Fruit fly (Drosophila melanogaster) whole organism, prepupa: ENCODE results near the gene fng.
A peak's percentile ranks its signal among the peaks of the same experiment; 100 is the strongest.

Source experiments
- Blimp-1 ChIP-seq: fragments of 200-800 bp; sonication (Bioruptor generic); optimal IDR thresholded peaks from 3 replicates; lab custom pipeline; 2017; ENCODE audit warnings: missing biosample characterization, missing genetic modification characterization, mild to moderate bottlenecking, moderate library complexity, missing genetic modification reagents
- CG10631 ChIP-seq: fragments of 200-800 bp; sonication (Bioruptor generic); optimal IDR thresholded peaks from 2 replicates; lab custom pipeline; 2016; ENCODE audit warnings: missing biosample characterization, missing genetic modification characterization
- CG10669 ChIP-seq: fragments of 200-800 bp; sonication (Bioruptor generic); optimal IDR thresholded peaks from 3 replicates; lab custom pipeline; 2018; ENCODE audit warnings: missing biosample characterization, mild to moderate bottlenecking, missing genetic modification characterization, moderate library complexity
- CG11294 ChIP-seq: fragments of 200-800 bp; sonication (Bioruptor generic); IDR thresholded peaks from 2 replicates; pipeline ENCODE4 v1.3.6; 2022; ENCODE audit warnings: missing biosample characterization, missing genetic modification characterization
- CG11762 ChIP-seq: fragments of 200-800 bp; sonication (Bioruptor generic); optimal IDR thresholded peaks from 3 replicates; lab custom pipeline; 2016; ENCODE audit warnings: missing biosample characterization, missing genetic modification characterization; ENCODE audit not compliant: insufficient read depth
- CG15336 ChIP-seq: fragments of 200-800 bp; sonication (Bioruptor generic); IDR thresholded peaks from 2 replicates; pipeline ENCODE4 v1.3.6; 2022; ENCODE audit warnings: missing biosample characterization, missing genetic modification characterization
- CG1621 ChIP-seq: fragments of 200-800 bp; sonication (Bioruptor generic); optimal IDR thresholded peaks from 3 replicates; lab custom pipeline; 2018; ENCODE audit warnings: missing biosample characterization, mild to moderate bottlenecking, missing genetic modification characterization
- CG16779 ChIP-seq: fragments of 200-800 bp; sonication (Bioruptor generic); optimal IDR thresholded peaks from 3 replicates; lab custom pipeline; 2017; ENCODE audit warnings: missing biosample characterization, mild to moderate bottlenecking, missing genetic modification characterization
- CG3032 ChIP-seq: fragments of 200-800 bp; optimal IDR thresholded peaks from 2 replicates; lab custom pipeline; 2019; ENCODE audit warnings: missing biosample characterization, mild to moderate bottlenecking, missing genetic modification characterization, moderate library complexity
- CG32006 ChIP-seq: fragments of 200-800 bp; sonication (Bioruptor generic); optimal IDR thresholded peaks from 3 replicates; lab custom pipeline; 2017; ENCODE audit warnings: missing biosample characterization, mild to moderate bottlenecking, missing genetic modification characterization
- CG3919 ChIP-seq: fragments of 200-800 bp; sonication (Bioruptor generic); optimal IDR thresholded peaks from 3 replicates; lab custom pipeline; 2016; ENCODE audit warnings: missing biosample characterization, missing genetic modification characterization
- CG4318 ChIP-seq: fragments of 200-800 bp; sonication (Bioruptor generic); optimal IDR thresholded peaks from 3 replicates; lab custom pipeline; 2017; ENCODE audit warnings: missing biosample characterization, mild to moderate bottlenecking, missing genetic modification characterization
- CG6792 ChIP-seq: fragments of 200-800 bp; sonication (Bioruptor generic); optimal IDR thresholded peaks from 3 replicates; lab custom pipeline; 2016; ENCODE audit warnings: missing biosample characterization, missing genetic modification characterization
- CG6808 ChIP-seq: fragments of 200-800 bp; sonication (Bioruptor generic); optimal IDR thresholded peaks from 3 replicates; lab custom pipeline; 2017; ENCODE audit warnings: missing biosample characterization, missing genetic modification characterization, mild to moderate bottlenecking, moderate library complexity, missing genetic modification reagents
- CG6854 ChIP-seq: fragments of 200-800 bp; sonication (Bioruptor generic); optimal IDR thresholded peaks from 2 replicates; lab custom pipeline; 2017; ENCODE audit warnings: missing biosample characterization, mild to moderate bottlenecking, missing genetic modification characterization
- CG8319 ChIP-seq: fragments of 200-800 bp; sonication (Bioruptor generic); optimal IDR thresholded peaks from 3 replicates; lab custom pipeline; 2016; ENCODE audit warnings: missing biosample characterization, missing genetic modification characterization
- CG9139 ChIP-seq: fragments of 200-800 bp; sonication (Bioruptor generic); optimal IDR thresholded peaks from 3 replicates; lab custom pipeline; 2017; ENCODE audit warnings: missing biosample characterization, mild to moderate bottlenecking, missing genetic modification characterization
- Eip75B ChIP-seq: fragments of 200-800 bp; sonication (Bioruptor generic); optimal IDR thresholded peaks from 3 replicates; lab custom pipeline; 2016; ENCODE audit warnings: missing biosample characterization, missing genetic modification characterization
- Eip93F ChIP-seq: fragments of 200-800 bp; sonication (Bioruptor generic); optimal IDR thresholded peaks from 2 replicates; lab custom pipeline; 2016; ENCODE audit warnings: missing biosample characterization, mild to moderate bottlenecking, missing genetic modification characterization
- Ets21C ChIP-seq: fragments of 200-800 bp; sonication (Bioruptor generic); optimal IDR thresholded peaks from 3 replicates; lab custom pipeline; 2016; ENCODE audit warnings: missing biosample characterization, missing genetic modification characterization
- Ets96B ChIP-seq: fragments of 200-800 bp; optimal IDR thresholded peaks from 2 replicates; lab custom pipeline; 2019; ENCODE audit warnings: missing biosample characterization, mild to moderate bottlenecking, missing genetic modification characterization, moderate library complexity
- Gug ChIP-seq: fragments of 200-800 bp; sonication (Bioruptor generic); IDR thresholded peaks from 2 replicates; pipeline ENCODE4 v1.3.6; 2022; ENCODE audit warnings: missing biosample characterization, missing genetic modification characterization
- Hr38 ChIP-seq: sonication (Bioruptor generic); optimal IDR thresholded peaks from 2 replicates; lab custom pipeline; 2016; ENCODE audit warnings: missing biosample characterization, missing genetic modification characterization
- Hr4 ChIP-seq: fragments of 200-800 bp; sonication (Bioruptor generic); optimal IDR thresholded peaks from 3 replicates; lab custom pipeline; 2016; ENCODE audit warnings: missing biosample characterization, missing genetic modification characterization
- Lpt ChIP-seq: fragments of 200-800 bp; sonication (Bioruptor generic); optimal IDR thresholded peaks from 3 replicates; lab custom pipeline; 2016; ENCODE audit warnings: missing biosample characterization, missing genetic modification characterization
- Met ChIP-seq: fragments of 200-800 bp; sonication (Bioruptor generic); optimal IDR thresholded peaks from 3 replicates; lab custom pipeline; 2016; ENCODE audit warnings: missing biosample characterization, missing genetic modification characterization
- OdsH ChIP-seq: fragments of 200-800 bp; sonication (Bioruptor generic); optimal IDR thresholded peaks from 3 replicates; lab custom pipeline; 2016; ENCODE audit warnings: missing biosample characterization, missing genetic modification characterization
- Smox ChIP-seq: fragments of 200-800 bp; sonication (Bioruptor generic); optimal IDR thresholded peaks from 3 replicates; lab custom pipeline; 2016; ENCODE audit warnings: missing biosample characterization, missing genetic modification characterization
- Sox102F ChIP-seq: fragments of 200-800 bp; sonication (Bioruptor generic); optimal IDR thresholded peaks from 2 replicates; lab custom pipeline; 2016; ENCODE audit warnings: missing biosample characterization, mild to moderate bottlenecking, missing genetic modification characterization
- Sox14 ChIP-seq: fragments of 200-800 bp; sonication (Bioruptor generic); optimal IDR thresholded peaks from 3 replicates; lab custom pipeline; 2016; ENCODE audit warnings: missing biosample characterization, missing genetic modification characterization
- Sox15 ChIP-seq: fragments of 200-800 bp; sonication (Bioruptor generic); optimal IDR thresholded peaks from 3 replicates; lab custom pipeline; 2016; ENCODE audit warnings: missing biosample characterization, missing genetic modification characterization
- acj6 ChIP-seq: fragments of 200-800 bp; sonication (Bioruptor generic); optimal IDR thresholded peaks from 3 replicates; lab custom pipeline; 2016; ENCODE audit warnings: missing biosample characterization, missing genetic modification characterization
- dac ChIP-seq: fragments of 200-800 bp; sonication (Bioruptor generic); optimal IDR thresholded peaks from 2 replicates; lab custom pipeline; 2017; ENCODE audit warnings: missing biosample characterization, mild to moderate bottlenecking, missing genetic modification characterization
- dsx ChIP-seq: fragments of 200-800 bp; optimal IDR thresholded peaks from 3 replicates; lab custom pipeline; 2019; ENCODE audit warnings: missing biosample characterization, mild to moderate bottlenecking, missing genetic modification characterization, moderate library complexity; ENCODE audit not compliant: poor library complexity, severe bottlenecking
- eg ChIP-seq: fragments of 200-800 bp; sonication (Bioruptor generic); IDR thresholded peaks from 3 replicates; pipeline ENCODE4 v1.3.6; 2022; ENCODE audit warnings: missing biosample characterization, missing genetic modification characterization
- fd59A ChIP-seq: fragments of 200-800 bp; sonication (Bioruptor generic); optimal IDR thresholded peaks from 2 replicates; lab custom pipeline; 2017; ENCODE audit warnings: missing biosample characterization, mild to moderate bottlenecking, missing genetic modification characterization, missing genetic modification reagents
- fkh ChIP-seq: fragments of 200-800 bp; sonication (Bioruptor generic); optimal IDR thresholded peaks from 3 replicates; lab custom pipeline; 2017; ENCODE audit warnings: missing biosample characterization, mild to moderate bottlenecking, missing genetic modification characterization, moderate library complexity
- lz ChIP-seq: fragments of 200-800 bp; sonication (Bioruptor generic); optimal IDR thresholded peaks from 3 replicates; lab custom pipeline; 2016; ENCODE audit warnings: missing biosample characterization, missing genetic modification characterization
- pdm3 ChIP-seq: fragments of 200-800 bp; sonication (Bioruptor generic); optimal IDR thresholded peaks from 3 replicates; lab custom pipeline; 2016; ENCODE audit warnings: missing biosample characterization, missing genetic modification characterization
- salr ChIP-seq, 2 experiments: fragments of 200-800 bp; sonication (Bioruptor generic); optimal IDR thresholded peaks; 3 replicates each; lab custom pipeline; 2016 to 2018; ENCODE audit warnings: missing biosample characterization in 2 of 2, missing genetic modification characterization in 2 of 2, mild to moderate bottlenecking in 1 of 2
- spab ChIP-seq: fragments of 200-800 bp; sonication (Bioruptor generic); optimal IDR thresholded peaks from 2 replicates; lab custom pipeline; 2017; ENCODE audit warnings: missing biosample characterization, mild to moderate bottlenecking, missing genetic modification characterization, missing genetic modification reagents
- ss ChIP-seq, 2 experiments: fragments of 200-800 bp; sonication (Bioruptor generic); optimal IDR thresholded peaks; 2 replicates in 1 of 2; 3 replicates in 1 of 2; lab custom pipeline; 2017 to 2018; ENCODE audit warnings: mild to moderate bottlenecking in 2 of 2, missing biosample characterization in 2 of 2, missing genetic modification characterization in 2 of 2, moderate library complexity in 1 of 2
- svp ChIP-seq: fragments of 200-800 bp; sonication (Bioruptor generic); peaks from one replicate; lab custom pipeline; 2016; ENCODE audit warnings: missing biosample characterization, missing genetic modification characterization
- topi ChIP-seq: fragments of 200-800 bp; sonication (Bioruptor generic); optimal IDR thresholded peaks from 3 replicates; lab custom pipeline; 2016; ENCODE audit warnings: missing biosample characterization, missing genetic modification characterization
- vri ChIP-seq: fragments of 200-800 bp; sonication (Bioruptor generic); optimal IDR thresholded peaks from 3 replicates; lab custom pipeline; 2016; ENCODE audit warnings: missing biosample characterization, mild to moderate bottlenecking, missing genetic modification characterization

fng gene

DNA sequence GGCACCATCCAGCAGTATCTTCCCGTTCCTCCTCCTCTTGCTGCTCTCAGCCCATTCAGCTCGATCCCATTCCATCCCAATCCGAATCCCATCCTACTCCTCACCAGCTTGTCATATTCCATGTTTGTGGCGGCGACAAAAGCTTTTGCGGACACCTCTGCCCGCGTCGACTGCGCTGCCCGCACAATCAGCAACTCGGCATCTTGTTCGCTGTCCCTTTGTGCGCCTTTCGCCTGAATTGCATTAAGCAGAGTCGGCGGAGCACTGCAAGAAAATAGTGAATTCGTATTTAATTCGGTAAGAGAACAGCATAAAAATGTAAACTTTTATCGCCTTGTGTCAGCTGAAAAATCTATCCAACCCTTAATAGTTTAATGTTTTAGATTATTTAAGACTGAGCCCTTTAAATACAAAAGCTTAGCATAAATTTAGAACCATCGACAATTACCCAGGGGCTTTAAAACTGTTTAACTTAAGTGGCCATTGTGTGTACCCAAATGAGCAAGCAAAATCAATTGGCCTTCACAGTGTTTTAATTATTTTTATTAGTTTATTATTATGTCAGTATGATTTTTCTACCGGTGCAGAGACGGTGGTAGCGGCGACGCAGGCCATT, 1.3 kb upstream of the fng start (continued):
- TF ChIP-seq spab (GFP tag; lab: Kevin White, UChicago) (peak; percentile 98), CG3032 (tag; lab: Kevin White, UChicago) (peak; percentile 97), Sox14 (peak; percentile 94), CG11294 (GFP tag; lab: Robert Waterston, UW) (peak; percentile 43; the same call in 1 of the 2 replicates), CG10669 (GFP tag; lab: Kevin White, UChicago) (peak; percentile 96), CG3919 (peak; percentile 96), Ets21C (GFP tag; lab: Kevin White, UChicago) (peak; percentile 83), CG16779 (tag; lab: Kevin White, UChicago) (peak; percentile 88), CG8319 (GFP tag; lab: Kevin White, UChicago) (peak; percentile 90), acj6 (GFP tag; lab: Kevin White, UChicago) (peak; percentile 94), Met (GFP tag; lab: Kevin White, UChicago) (peak; percentile 91), CG4318 (GFP tag; lab: Kevin White, UChicago) (peak; percentile 88), vri (GFP tag; lab: Kevin White, UChicago) (peak; percentile 65), Ets96B (peak; percentile 96), lz (GFP tag; lab: Kevin White, UChicago) (peak; percentile 90), eg (GFP tag; lab: Robert Waterston, UW) (peak; percentile 61), CG6854 (GFP tag; lab: Kevin White, UChicago) (no peak), dsx (GFP tag; lab: Kevin White, UChicago) (peak; percentile 93), CG32006 (GFP tag; lab: Kevin White, UChicago) (peak; percentile 94)

DNA sequence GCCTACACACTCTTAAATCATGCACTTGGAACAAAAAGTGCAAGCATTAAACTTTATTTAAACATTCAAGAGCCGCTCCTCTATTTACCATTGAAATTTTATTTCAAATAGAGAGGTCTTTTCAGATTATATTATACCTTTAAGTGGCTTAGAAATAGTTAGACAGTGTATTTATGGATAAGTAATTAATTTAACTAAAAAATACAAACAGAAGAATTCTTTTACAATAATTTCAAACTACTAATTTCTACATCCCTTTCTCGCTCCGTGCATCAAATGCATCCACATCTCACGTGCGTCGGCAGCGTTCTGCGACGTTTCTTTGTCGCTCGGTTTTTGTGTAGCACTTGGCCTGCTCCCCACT, 806 bp upstream of the fng start:
- TF ChIP-seq CG11762 (GFP tag; lab: Kevin White, UChicago), result peak; percentile 93
- TF ChIP-seq dsx (GFP tag; lab: Kevin White, UChicago), result peak; percentile 97
- TF ChIP-seq fkh (GFP tag; lab: Kevin White, UChicago), result no peak
- TF ChIP-seq Ets96B, result peak; percentile 98
- TF ChIP-seq Eip93F (GFP tag; lab: Kevin White, UChicago), result peak; percentile 76
- peak; percentile 96 for TF ChIP-seq spab (GFP tag; lab: Kevin White, UChicago)
- TF ChIP-seq CG3032 (tag; lab: Kevin White, UChicago), result peak; percentile 98
- peak; percentile 97 for TF ChIP-seq topi (GFP tag; lab: Kevin White, UChicago)
- TF ChIP-seq Met (GFP tag; lab: Kevin White, UChicago), result peak; percentile 96
- peak; percentile 98 for TF ChIP-seq svp (GFP tag; lab: Kevin White, UChicago)
- peak; percentile 97 for TF ChIP-seq CG3919
- TF ChIP-seq ss (GFP tag; optimal IDR thresholded peaks at IDR 0.05; lab: Kevin White, UChicago), result peak; percentile 93 to 96
- TF ChIP-seq OdsH (GFP tag; lab: Kevin White, UChicago), result peak; percentile 97
- no peak for TF ChIP-seq Hr38 (GFP tag; lab: Kevin White, UChicago)
- TF ChIP-seq CG11294 (GFP tag; lab: Robert Waterston, UW), result peak; percentile 85
- TF ChIP-seq Blimp-1 (GFP tag; lab: Kevin White, UChicago), result peak; percentile 78
- peak; percentile 97 for TF ChIP-seq pdm3
- peak; percentile 96 for TF ChIP-seq CG9139
- TF ChIP-seq CG32006 (GFP tag; lab: Kevin White, UChicago), result peak; percentile 94
- TF ChIP-seq CG4318 (GFP tag; lab: Kevin White, UChicago), result peak; percentile 90
- TF ChIP-seq CG6808 (GFP tag; lab: Kevin White, UChicago), result peak; percentile 95
- peak; percentile 92 for TF ChIP-seq Sox102F (GFP tag; lab: Kevin White, UChicago)
- peak; percentile 89 for TF ChIP-seq Gug (GFP tag; lab: Robert Waterston, UW)
- peak; percentile 97 for TF ChIP-seq acj6 (GFP tag; lab: Kevin White, UChicago)
- TF ChIP-seq CG6792 (GFP tag; lab: Kevin White, UChicago), result peak; percentile 97
- peak; percentile 97 for TF ChIP-seq Sox14
- TF ChIP-seq CG1621 (tag; lab: Kevin White, UChicago), result peak; percentile 92
- peak; percentile 66 for TF ChIP-seq CG6854 (GFP tag; lab: Kevin White, UChicago)
- TF ChIP-seq dac (GFP tag; lab: Kevin White, UChicago), result peak; percentile 57
- peak; percentile 92 for TF ChIP-seq Hr4 (GFP tag; lab: Kevin White, UChicago)
- TF ChIP-seq CG10669 (GFP tag; lab: Kevin White, UChicago), result peak; percentile 98
- peak; percentile 93 for TF ChIP-seq Sox15 (GFP tag; lab: Kevin White, UChicago)
- TF ChIP-seq Eip75B (GFP tag; lab: Kevin White, UChicago), result peak; percentile 97
- TF ChIP-seq CG15336 (GFP tag; lab: Robert Waterston, UW), result peak; percentile 91
- peak; percentile 97 for TF ChIP-seq fd59A (GFP tag; lab: Kevin White, UChicago)
- TF ChIP-seq salr (GFP tag; optimal IDR thresholded peaks at IDR 0.05; lab: Kevin White, UChicago), result peak; percentile 89 to 95
- peak; percentile 96 for TF ChIP-seq lz (GFP tag; lab: Kevin White, UChicago)
- peak; percentile 95 for TF ChIP-seq Smox (GFP tag; lab: Kevin White, UChicago)
- peak; percentile 93 for TF ChIP-seq Lpt (GFP tag; lab: Kevin White, UChicago)
- TF ChIP-seq CG10631, result peak; percentile 99
- peak; percentile 92 for TF ChIP-seq CG8319 (GFP tag; lab: Kevin White, UChicago)
